Worm (Caenorhabditis elegans): ENCODE data around the gene T27D12.1.

DNA sequence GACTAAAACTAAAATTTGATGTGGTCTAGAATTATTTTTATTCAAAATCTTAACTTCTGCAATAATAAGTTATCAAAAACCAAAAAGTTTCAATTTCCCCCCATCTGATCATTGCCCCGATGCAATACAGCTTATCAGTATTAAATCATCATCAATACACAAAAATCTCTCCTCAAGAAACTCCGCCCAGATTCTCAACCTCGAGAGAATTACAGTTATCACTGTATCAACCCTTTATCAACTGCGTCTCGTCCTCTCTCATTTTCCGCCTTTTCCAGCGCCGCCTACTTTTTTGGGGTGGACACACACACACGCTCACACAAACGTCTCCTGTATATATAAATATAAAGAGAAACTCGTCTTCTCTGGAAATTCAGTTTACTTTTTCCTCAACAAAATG, at the start of gene T27D12.1:
- TF ChIP-seq nfya-2 (GFP tag; IDR thresholded peaks at IDR 0.05), result no peak
- TF ChIP-seq ztf-26 (tag; optimal IDR thresholded peaks at IDR 0.05), result no peak
- TF ChIP-seq mcd-1 (GFP tag; IDR thresholded peaks at IDR 0.05), result no peak
- TF ChIP-seq pha-4 (tag; optimal IDR thresholded peaks at IDR 0.05), result no peak
- TF ChIP-seq nhr-179 (tag; optimal IDR thresholded peaks at IDR 0.05), result no peak
- no peak for TF ChIP-seq dox-1 (GFP tag; IDR thresholded peaks at IDR 0.05)
- no peak for TF ChIP-seq unc-130 (GFP tag; optimal IDR thresholded peaks at IDR 0.05)
- no peak for TF ChIP-seq dpff-1 (tag; optimal IDR thresholded peaks at IDR 0.05)
